Worm (Caenorhabditis elegans): ENCODE results near the gene C16D9.3.

The C16D9.3 gene

DNA sequence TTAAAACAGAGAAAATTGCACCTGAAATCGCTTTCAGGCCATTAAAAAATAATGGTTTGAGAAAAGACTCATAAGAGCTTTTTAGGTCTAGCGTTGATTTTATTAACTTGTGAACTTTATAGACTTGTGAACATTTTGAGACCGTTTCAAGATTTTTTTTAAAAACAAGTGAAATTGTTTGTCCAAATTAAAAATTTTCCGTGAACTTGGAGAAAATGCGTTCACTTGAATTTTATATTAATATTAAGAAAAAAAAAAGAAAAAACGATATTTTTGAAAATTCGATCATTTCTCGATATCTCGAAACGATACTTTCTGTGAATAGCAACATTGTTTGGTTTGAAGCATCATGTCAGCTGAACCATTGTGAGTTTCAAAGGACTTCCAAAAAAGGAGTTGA lies 49.4 kb downstream of the C16D9.3 start, which contains the start of gene F20D6.1:
TSS of gene F20D6.1 (plus strand) at position 301 of the 400 bp plus-strand sequence.
- TF ChIP-seq tbx-9 (tag; optimal IDR thresholded peaks at IDR 0.05; ENCODE audit: borderline replicate concordance) (no peak), madf-8 (GFP tag; conservative IDR thresholded peaks at IDR 0.05) (no peak), let-526 (GFP tag; IDR thresholded peaks at IDR 0.05) (no peak), attf-6 (GFP tag; IDR thresholded peaks at IDR 0.05) (no peak), egl-18 (GFP tag; IDR thresholded peaks at IDR 0.05) (no peak), T26A5.8 (tag; optimal IDR thresholded peaks at IDR 0.05) (no peak), B0035.1 (tag; optimal IDR thresholded peaks at IDR 0.05) (no peak), madf-6 (GFP tag; IDR thresholded peaks at IDR 0.05) (no peak), chd-7 (tag; optimal IDR thresholded peaks at IDR 0.05) (no peak), him-1 (tag; optimal IDR thresholded peaks at IDR 0.05) (no peak), mel-28 (tag; optimal IDR thresholded peaks at IDR 0.05; ENCODE audit: borderline replicate concordance) (no peak), F57A8.1 (GFP tag; optimal IDR thresholded peaks at IDR 0.05) (no peak), nfya-2 (GFP tag; IDR thresholded peaks at IDR 0.05) (no peak), tbp1 (GFP tag; optimal IDR thresholded peaks at IDR 0.05) (no peak), F57C9.4 (tag; optimal IDR thresholded peaks at IDR 0.05) (no peak), egrh-3 (GFP tag; IDR thresholded peaks at IDR 0.05) (no peak), ceh-79 (tag; optimal IDR thresholded peaks at IDR 0.05) (no peak), snpc-1.3 (tag; optimal IDR thresholded peaks at IDR 0.05; ENCODE audit: insufficient read depth) (no peak)

- TF ChIP-seq F23B12.7 (tag; optimal IDR thresholded peaks at IDR 0.05; ENCODE audit: insufficient read depth) (no peak), zim-3 (tag; optimal IDR thresholded peaks at IDR 0.05) (no peak), B0035.1 (tag; optimal IDR thresholded peaks at IDR 0.05) (no peak), fkh-3 (tag; optimal IDR thresholded peaks at IDR 0.05) (no peak), attf-3 (GFP tag; conservative IDR thresholded peaks at IDR 0.05) (no peak)
Observed at ce11 chrV:8190016-8190415, 49.8 kb downstream of the C16D9.3 start, which contains the start of gene F20D6.12. TSS of gene F20D6.12 (minus strand) at chrV:8190116.

Data from whole organism, young adult.